Worm (Caenorhabditis elegans) whole organism, L1 larva: ENCODE measurements around the gene vha-17.

Experiments used
- ama-1 ChIP-seq: fragments of 150-350 bp; optimal IDR thresholded peaks from 2 replicates; lab custom pipeline; 2014
- zip-4 ChIP-seq: fragments of 200-800 bp; sonication (Bioruptor generic); optimal IDR thresholded peaks from 2 replicates; lab custom pipeline; 2018; ENCODE audit warnings: mild to moderate bottlenecking, missing genetic modification characterization, moderate library complexity, missing compliant biosample characterization

DNA sequence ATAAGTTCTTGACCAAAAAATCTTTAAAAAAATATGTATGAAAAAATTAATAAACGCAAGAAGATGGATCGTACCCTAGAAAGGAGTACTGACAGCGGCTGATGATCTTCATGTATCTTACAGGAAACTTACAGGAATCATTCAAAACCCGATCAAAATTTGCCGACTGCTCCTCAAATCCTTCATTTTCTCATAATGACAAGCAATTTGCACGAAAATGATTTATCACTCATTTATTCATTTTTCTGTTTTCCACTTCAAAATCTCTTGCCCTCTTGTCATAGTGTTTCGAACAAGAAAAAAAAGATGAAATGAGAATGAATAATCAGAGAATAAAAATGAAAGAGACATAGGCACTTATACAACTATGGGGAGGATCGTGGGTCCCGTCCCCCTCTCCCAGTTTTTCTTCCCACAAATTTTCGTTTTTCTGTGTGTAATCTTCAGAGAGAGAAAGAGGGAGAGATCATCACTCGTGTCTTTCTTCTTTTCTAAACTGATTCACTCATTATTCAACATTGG, 47.5 kb upstream of the vha-17 start, which contains the start of gene nmy-3:
- no peak for TF ChIP-seq zip-4
- TF ChIP-seq ama-1 (lab: Kevin White, UChicago): no peak
